Worm (Caenorhabditis elegans): ENCODE results near the gene fbxa-88.

Gene fbxa-88

ce11 chrV:16131249-16131648, 11.7 kb downstream of the fbxa-88 start, which contains the start of gene fbxa-142:
Gene fbxa-142 (minus strand): TSS chrV:16131349.
- TF ChIP-seq ceh-90 (tag; optimal IDR thresholded peaks at IDR 0.05) (no peak), nhr-85 (tag) (no peak), isw-1 (GFP tag; IDR thresholded peaks at IDR 0.05) (no peak), nhr-90 (tag; optimal IDR thresholded peaks at IDR 0.05; ENCODE audit: poor library complexity) (no peak), ztf-4 (tag; optimal IDR thresholded peaks at IDR 0.05) (no peak), pqm-1 (tag; optimal IDR thresholded peaks at IDR 0.05) (no peak), vab-15 (tag; optimal IDR thresholded peaks at IDR 0.05) (no peak), ama-1 (optimal IDR thresholded peaks at IDR 0.05) (no peak), tbx-2 (tag; optimal IDR thresholded peaks at IDR 0.05) (no peak), lin-14 (GFP tag; optimal IDR thresholded peaks at IDR 0.05) (no peak), fos-1 (tag; optimal IDR thresholded peaks at IDR 0.05) (no peak)

ce11 chrV:16129116-16129515, 13.8 kb downstream of the fbxa-88 start:
- no peak for TF ChIP-seq efl-3 (GFP tag; optimal IDR thresholded peaks at IDR 0.05)
- peak; percentile 20 for TF ChIP-seq elt-2 (tag; optimal IDR thresholded peaks at IDR 0.05)

DNA sequence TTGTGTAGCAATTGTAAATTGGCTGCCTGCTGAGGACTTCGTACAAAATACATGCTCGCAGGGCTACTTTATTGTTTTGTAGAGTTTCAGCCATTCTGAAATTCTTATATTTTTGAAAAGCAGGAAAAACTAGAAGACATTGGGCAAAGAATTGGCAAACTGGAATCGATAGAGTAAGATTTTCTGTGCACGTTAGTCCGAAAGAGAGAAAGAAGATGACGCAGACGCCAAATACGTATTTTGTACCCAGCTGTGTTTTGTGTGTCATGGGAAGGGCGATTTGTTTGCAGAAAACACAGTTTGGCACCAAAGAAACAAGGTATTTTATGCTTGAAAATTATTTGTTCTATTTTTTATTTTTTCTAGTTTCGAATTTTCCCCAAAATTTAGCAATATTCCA, 15.5 kb downstream of the fbxa-88 start, which contains the start of gene fbxa-143:
Gene fbxa-143 (minus strand): TSS at position 101 of the 400 bp plus-strand sequence.
- TF ChIP-seq nhr-90 (tag; optimal IDR thresholded peaks at IDR 0.05; ENCODE audit: poor library complexity), result no peak
- TF ChIP-seq efl-1 (optimal IDR thresholded peaks at IDR 0.05), result no peak
- peak in 1 of 2 experiments; percentile 6 for TF ChIP-seq efl-1 (GFP tag; optimal IDR thresholded peaks at IDR 0.05 in 1 of 2)

DNA sequence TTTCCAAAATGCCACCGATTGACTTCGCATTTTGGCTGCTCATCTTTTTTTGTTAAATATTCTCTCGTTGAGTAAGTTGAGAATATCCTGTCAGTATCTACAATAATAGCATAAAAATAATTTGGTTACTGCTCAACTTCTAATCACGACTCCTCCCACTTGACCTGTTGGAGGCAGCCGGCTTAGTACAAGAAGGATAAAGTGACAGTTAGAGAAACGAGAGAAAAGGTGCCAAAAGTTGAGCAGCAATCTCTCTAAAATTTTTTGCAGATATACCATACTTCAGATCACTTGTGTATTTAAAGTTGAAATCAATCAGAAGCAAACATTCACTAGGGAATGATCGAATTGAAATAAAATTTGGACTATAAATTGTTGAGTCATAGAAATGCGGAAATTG, 18.2 kb downstream of the fbxa-88 start, which contains the start of gene nhr-111:
Gene nhr-111 (minus strand): TSS at position 101 of the 400 bp plus-strand sequence.
- no peak for TF ChIP-seq mab-9 (GFP tag; IDR thresholded peaks at IDR 0.05)
- no peak for TF ChIP-seq lin-15B (tag; optimal IDR thresholded peaks at IDR 0.05)
- TF ChIP-seq lir-3 (tag; optimal IDR thresholded peaks at IDR 0.05; ENCODE audit: poor library complexity), result no peak
- TF ChIP-seq mep-1 (tag; optimal IDR thresholded peaks at IDR 0.05), result no peak
- TF ChIP-seq unc-98 (GFP tag; IDR thresholded peaks at IDR 0.05), result no peak
- no peak for TF ChIP-seq ztf-11 (tag; optimal IDR thresholded peaks at IDR 0.05)
- no peak for TF ChIP-seq ztf-4 (tag; optimal IDR thresholded peaks at IDR 0.05)
- TF ChIP-seq lin-14 (GFP tag; optimal IDR thresholded peaks at IDR 0.05), result no peak
- TF ChIP-seq rnt-1 (tag; optimal IDR thresholded peaks at IDR 0.05), result no peak
- no peak for TF ChIP-seq nhr-84 (tag; optimal IDR thresholded peaks at IDR 0.05)
- TF ChIP-seq skn-1 (tag; optimal IDR thresholded peaks at IDR 0.05), result no peak
- TF ChIP-seq ceh-90 (tag; optimal IDR thresholded peaks at IDR 0.05), result no peak
- TF ChIP-seq ceh-82 (tag; optimal IDR thresholded peaks at IDR 0.05), result no peak
- no peak for TF ChIP-seq hlh-17 (GFP tag; optimal IDR thresholded peaks at IDR 0.05; ENCODE audit: borderline replicate concordance)
- no peak for TF ChIP-seq zip-4 (GFP tag; optimal IDR thresholded peaks at IDR 0.05)
- TF ChIP-seq snu-23 (GFP tag; optimal IDR thresholded peaks at IDR 0.05), result no peak

ce11 chrV:16121451-16121850, 21.5 kb downstream of the fbxa-88 start:
- TF ChIP-seq nhr-19 (GFP tag; conservative IDR thresholded peaks at IDR 0.05) (no peak), fkh-4 (tag; optimal IDR thresholded peaks at IDR 0.05; ENCODE audit: borderline replicate concordance) (no peak), efl-1 (optimal IDR thresholded peaks at IDR 0.05) (no peak), efl-1 (GFP tag; optimal IDR thresholded peaks at IDR 0.05 in 1 of 2) (peak in 1 of 2 experiments; percentile 22)

DNA sequence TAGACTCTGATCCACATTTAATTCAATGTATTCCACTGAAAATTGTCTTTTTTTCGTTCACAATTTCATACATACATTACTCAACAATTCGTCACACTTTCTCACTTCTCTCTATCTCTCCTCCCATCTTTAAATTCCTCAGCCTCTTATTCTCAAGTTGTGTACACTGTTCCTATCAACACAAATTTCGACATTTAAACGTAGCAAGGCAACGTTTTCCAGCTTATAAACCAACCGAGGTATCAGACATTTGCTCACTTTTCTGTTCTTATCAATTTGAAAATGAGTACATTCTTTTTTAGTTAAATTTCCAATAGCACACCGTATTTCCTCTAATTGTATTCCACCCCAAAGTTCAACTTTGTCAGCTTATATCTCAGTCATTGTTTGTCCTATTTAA, 22.0 kb downstream of the fbxa-88 start, which contains the start of gene skr-3:
Gene skr-3 (plus strand): TSS at position 163 of the 400 bp plus-strand sequence.
- TF ChIP-seq ztf-4 (tag; optimal IDR thresholded peaks at IDR 0.05) (no peak), elt-2 (tag; optimal IDR thresholded peaks at IDR 0.05) (peak; percentile 50), ceh-88 (GFP tag; IDR thresholded peaks at IDR 0.05) (no peak), tlp-1 (tag; optimal IDR thresholded peaks at IDR 0.05) (no peak), sup-37 (GFP tag; optimal IDR thresholded peaks at IDR 0.05) (no peak), nhr-85 (tag) (peak; percentile 60)

Data from whole organism, L1 larva.